Fruit fly (Drosophila melanogaster) whole organism, pupa: ENCODE measurements around the gene Klp10A.
A peak's percentile ranks its signal among the peaks of the same experiment; 100 is the strongest.

ENCODE experiments used
- CG10348 ChIP-seq: fragments of 200-800 bp; sonication (Bioruptor generic); IDR thresholded peaks from 2 replicates; pipeline ENCODE4 v1.3.6; 2022; ENCODE audit warnings: missing biosample characterization, missing genetic modification characterization
- CG12605 ChIP-seq: fragments of 200-800 bp; sonication (Bioruptor generic); IDR thresholded peaks from 2 replicates; pipeline ENCODE4 v1.3.6; 2022; ENCODE audit warnings: missing biosample characterization, missing genetic modification characterization
- CG13204 ChIP-seq: fragments of 200-800 bp; sonication (Bioruptor generic); optimal IDR thresholded peaks from 2 replicates; lab custom pipeline; 2018; ENCODE audit warnings: missing biosample characterization, mild to moderate bottlenecking, missing genetic modification characterization, moderate library complexity
- CG14655 ChIP-seq: fragments of 200-800 bp; sonication (Bioruptor generic); optimal IDR thresholded peaks from 3 replicates; lab custom pipeline; 2017; ENCODE audit warnings: mild to moderate bottlenecking, missing biosample characterization, missing genetic modification reagents, missing genetic modification characterization
- CG15710 ChIP-seq: fragments of 200-800 bp; sonication (Bioruptor generic); optimal IDR thresholded peaks from 2 replicates; lab custom pipeline; 2018; ENCODE audit warnings: missing biosample characterization, mild to moderate bottlenecking, missing genetic modification characterization, moderate library complexity
- CG17806 ChIP-seq: fragments of 200-800 bp; sonication (Bioruptor generic); optimal IDR thresholded peaks from 2 replicates; lab custom pipeline; 2018; ENCODE audit warnings: missing biosample characterization, mild to moderate bottlenecking, missing genetic modification characterization, moderate library complexity
- CG32121 ChIP-seq: fragments of 200-800 bp; sonication (Bioruptor generic); IDR thresholded peaks from 2 replicates; pipeline ENCODE4 v1.3.6; 2022; ENCODE audit warnings: missing biosample characterization, missing genetic modification characterization
- CG34367 ChIP-seq: fragments of 200-800 bp; sonication (Bioruptor generic); optimal IDR thresholded peaks from 2 replicates; lab custom pipeline; 2018; ENCODE audit warnings: missing biosample characterization, mild to moderate bottlenecking, missing genetic modification characterization
- CG4496 ChIP-seq: fragments of 200-800 bp; sonication (Bioruptor generic); IDR thresholded peaks from 3 replicates; pipeline ENCODE4 v1.3.6; 2022; ENCODE audit warnings: missing biosample characterization, missing genetic modification characterization
- CG8159 ChIP-seq: fragments of 200-800 bp; sonication (Bioruptor generic); optimal IDR thresholded peaks from 3 replicates; lab custom pipeline; 2018; ENCODE audit warnings: missing biosample characterization, mild to moderate bottlenecking, missing genetic modification characterization, moderate library complexity
- CG8301 ChIP-seq: fragments of 200-800 bp; sonication (Bioruptor generic); optimal IDR thresholded peaks from 2 replicates; lab custom pipeline; 2018; ENCODE audit warnings: missing biosample characterization, mild to moderate bottlenecking, missing genetic modification characterization
- CG9948 ChIP-seq: fragments of 200-800 bp; sonication (Bioruptor generic); optimal IDR thresholded peaks from 2 replicates; lab custom pipeline; 2018; ENCODE audit warnings: missing biosample characterization, mild to moderate bottlenecking, missing genetic modification characterization, moderate library complexity
- D1 ChIP-seq: fragments of 200-800 bp; sonication (Bioruptor generic); optimal IDR thresholded peaks from 2 replicates; lab custom pipeline; 2018; ENCODE audit warnings: missing biosample characterization, mild to moderate bottlenecking, missing genetic modification characterization, moderate library complexity
- EcR ChIP-seq: fragments of 200-800 bp; sonication (Bioruptor generic); optimal IDR thresholded peaks from 3 replicates; lab custom pipeline; 2019; ENCODE audit warnings: missing biosample characterization, missing genetic modification characterization, mild to moderate bottlenecking, moderate library complexity, missing genetic modification reagents
- Ets98B ChIP-seq: fragments of 200-800 bp; sonication (Bioruptor generic); IDR thresholded peaks from 2 replicates; pipeline ENCODE4 v1.3.6; 2022; ENCODE audit warnings: missing biosample characterization, missing genetic modification characterization
- Pif1A ChIP-seq: fragments of 200-800 bp; sonication (Bioruptor generic); optimal IDR thresholded peaks from 3 replicates; lab custom pipeline; 2016; ENCODE audit warnings: missing biosample characterization, missing genetic modification characterization
- Pif1B ChIP-seq: fragments of 200-800 bp; sonication (Bioruptor generic); optimal IDR thresholded peaks from 3 replicates; lab custom pipeline; 2016; ENCODE audit warnings: missing biosample characterization, missing genetic modification characterization
- Snoo ChIP-seq: fragments of 200-800 bp; sonication (Bioruptor generic); optimal IDR thresholded peaks from 3 replicates; lab custom pipeline; 2017; ENCODE audit warnings: missing biosample characterization, mild to moderate bottlenecking, missing genetic modification characterization, inconsistent platforms
- fd96Ca ChIP-seq: fragments of 200-800 bp; sonication (Bioruptor generic); IDR thresholded peaks from 3 replicates; pipeline ENCODE4 v1.3.6; 2022; ENCODE audit warnings: missing biosample characterization, missing genetic modification characterization
- gl ChIP-seq: fragments of 200-800 bp; sonication (Bioruptor generic); optimal IDR thresholded peaks from 2 replicates; lab custom pipeline; 2018; ENCODE audit warnings: missing biosample characterization, mild to moderate bottlenecking, missing genetic modification characterization
- rn ChIP-seq: fragments of 200-800 bp; sonication (Bioruptor generic); IDR thresholded peaks from 2 replicates; pipeline ENCODE4 v1.3.6; 2022; ENCODE audit warnings: missing biosample characterization, missing genetic modification characterization

Gene Klp10A

dm6 chrX:11141785-11142591 is 5.1 kb upstream of the Klp10A start, which contains the start of the genes CG15199 and CG15202:
Gene CG15199 (minus strand): TSS chrX:11141835.
Gene CG15202 (plus strand): TSS chrX:11142541.
- TF ChIP-seq CG9948 (tag; lab: Kevin White, UChicago), result no peak
- peak; percentile 53 for TF ChIP-seq Snoo (tag; lab: Kevin White, UChicago)
- TF ChIP-seq, all 21 proteins: peak for 1

dm6 chrX:11140163-11140562 is 3.2 kb upstream of the Klp10A start, which contains the start of gene ssp7:
Gene ssp7 (minus strand): TSS chrX:11140263.
- TF ChIP-seq rn (no peak), fd96Ca (GFP tag; lab: Robert Waterston, UW) (no peak), Ets98B (GFP tag; lab: Robert Waterston, UW) (no peak), CG10348 (GFP tag; lab: Robert Waterston, UW) (no peak), CG15710 (tag; lab: Kevin White, UChicago) (no peak), CG14655 (GFP tag; lab: Kevin White, UChicago) (no peak), CG32121 (no peak), CG17806 (tag; lab: Kevin White, UChicago) (no peak), D1 (tag; lab: Kevin White, UChicago) (no peak), CG34367 (no peak), CG13204 (GFP tag; lab: Kevin White, UChicago) (no peak), EcR (GFP tag; lab: Kevin White, UChicago) (no peak), CG9948 (tag; lab: Kevin White, UChicago) (no peak), CG8159 (no peak), Pif1B (GFP tag; lab: Kevin White, UChicago) (no peak), Snoo (tag; lab: Kevin White, UChicago) (no peak), gl (tag; lab: Kevin White, UChicago) (no peak), CG12605 (GFP tag; lab: Robert Waterston, UW) (no peak), CG8301 (tag; lab: Kevin White, UChicago) (no peak)

dm6 chrX:11137566-11138186 is 758 bp upstream of the Klp10A start, which contains the start of gene CDK2AP1:
Gene CDK2AP1 (plus strand): TSS chrX:11137859.
- TF ChIP-seq Ets98B (GFP tag; lab: Robert Waterston, UW) (no peak; the same call in 1 of the 2 replicates), rn (no peak), gl (tag; lab: Kevin White, UChicago) (no peak), CG32121 (0 out of 2 replicates have a peak, but pooled peaks have one; percentile 15), Snoo (tag; lab: Kevin White, UChicago) (no peak), Pif1A (GFP tag; lab: Kevin White, UChicago) (no peak), Pif1B (GFP tag; lab: Kevin White, UChicago) (no peak), CG13204 (GFP tag; lab: Kevin White, UChicago) (no peak), CG8301 (tag; lab: Kevin White, UChicago) (no peak), CG12605 (GFP tag; lab: Robert Waterston, UW) (no peak), CG17806 (tag; lab: Kevin White, UChicago) (peak; percentile 1), CG9948 (tag; lab: Kevin White, UChicago) (no peak), CG14655 (GFP tag; lab: Kevin White, UChicago) (no peak), CG10348 (GFP tag; lab: Robert Waterston, UW) (no peak), CG34367 (no peak), fd96Ca (GFP tag; lab: Robert Waterston, UW) (0 out of 3 replicates have a peak, but pooled peaks have one; percentile 25), CG15710 (tag; lab: Kevin White, UChicago) (no peak), D1 (tag; lab: Kevin White, UChicago) (no peak), CG4496 (GFP tag; lab: Robert Waterston, UW) (peak; percentile 37; the same call in 1 of the 3 replicates), CG8159 (peak; percentile 0), EcR (GFP tag; lab: Kevin White, UChicago) (no peak)

DNA sequence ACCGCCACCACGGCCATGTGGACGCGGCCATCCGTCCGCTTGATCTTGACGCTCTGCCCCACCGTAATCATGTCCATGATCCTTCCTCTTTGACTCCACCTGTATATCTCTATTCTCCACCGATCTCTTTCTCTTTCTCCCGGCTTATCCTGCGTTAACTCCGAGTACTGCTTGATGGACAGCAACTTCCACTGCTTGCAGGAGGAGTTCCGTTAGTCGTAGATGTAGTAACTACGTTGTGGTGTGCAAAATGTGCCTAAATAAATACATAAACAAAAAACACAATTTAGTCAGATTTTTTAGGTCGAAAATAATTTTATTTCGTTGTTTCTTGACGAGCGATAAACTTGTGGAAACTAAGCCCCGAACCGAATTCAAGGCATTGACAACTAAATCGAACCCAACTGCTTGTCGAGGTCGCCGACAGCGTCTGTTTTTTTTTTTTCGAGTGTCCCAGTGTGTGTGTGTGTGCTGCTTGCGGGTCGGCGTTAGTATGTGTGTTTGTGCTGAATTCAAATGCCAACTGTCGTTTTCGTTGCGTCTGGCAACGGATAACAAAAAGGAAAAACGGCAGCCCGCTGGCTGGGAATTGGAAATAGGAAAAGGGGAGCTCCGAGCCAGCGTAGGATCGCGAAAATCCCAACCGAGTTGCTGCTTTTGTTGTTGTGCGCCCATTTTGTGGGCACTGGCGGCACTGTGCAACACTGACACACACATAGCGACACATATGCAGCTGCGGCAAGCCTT is 905 bp downstream of the Klp10A start:
- peak; percentile 15 for TF ChIP-seq EcR (GFP tag; lab: Kevin White, UChicago)
- no peak for TF ChIP-seq Ets98B (GFP tag; lab: Robert Waterston, UW)
- TF ChIP-seq, all 21 proteins: peak for 1

- TF ChIP-seq gl (tag; lab: Kevin White, UChicago) (no peak), CG9948 (tag; lab: Kevin White, UChicago) (no peak), CG10348 (GFP tag; lab: Robert Waterston, UW) (no peak), CG15710 (tag; lab: Kevin White, UChicago) (no peak), CG17806 (tag; lab: Kevin White, UChicago) (no peak), CG34367 (no peak), CG4496 (GFP tag; lab: Robert Waterston, UW) (no peak), D1 (tag; lab: Kevin White, UChicago) (no peak), CG8301 (tag; lab: Kevin White, UChicago) (no peak), CG13204 (GFP tag; lab: Kevin White, UChicago) (no peak), rn (no peak), CG12605 (GFP tag; lab: Robert Waterston, UW) (no peak), Snoo (tag; lab: Kevin White, UChicago) (no peak), CG32121 (no peak), Pif1A (GFP tag; lab: Kevin White, UChicago) (no peak), fd96Ca (GFP tag; lab: Robert Waterston, UW) (no peak), CG14655 (GFP tag; lab: Kevin White, UChicago) (no peak), Ets98B (GFP tag; lab: Robert Waterston, UW) (no peak)
Observed at dm6 chrX:11132312-11132711, 4.6 kb downstream of the Klp10A start, which contains the start of gene CG44385. Gene CG44385 (minus strand): TSS chrX:11132412.
